Worm (Caenorhabditis elegans) whole organism, late embryonic: ENCODE measurements around the gene sre-40.

ENCODE experiments used
- C38D4.7 ChIP-seq: fragments of 200-800 bp; sonication (Bioruptor generic); optimal IDR thresholded peaks from 2 replicates; lab custom pipeline; 2018; ENCODE audit warnings: mild to moderate bottlenecking, missing genetic modification characterization, moderate library complexity, missing compliant biosample characterization
- K02D7.2 ChIP-seq: sonication (generic microtip); optimal IDR thresholded peaks from 2 replicates; lab custom pipeline; 2017; ENCODE audit warnings: mild to moderate bottlenecking, missing genetic modification characterization, missing compliant biosample characterization
- K09A11.1 ChIP-seq: sonication (generic microtip); optimal IDR thresholded peaks from 2 replicates; lab custom pipeline; 2017; ENCODE audit warnings: antibody characterized with exemption, mild to moderate bottlenecking, missing genetic modification characterization, missing compliant biosample characterization; ENCODE audit not compliant: insufficient read depth
- ceh-9 ChIP-seq: sonication (generic microtip); optimal IDR thresholded peaks from 2 replicates; lab custom pipeline; 2016; ENCODE audit warnings: mild to moderate bottlenecking, missing genetic modification characterization, inconsistent platforms, missing compliant biosample characterization
- hlh-8 ChIP-seq: sonication (generic microtip); optimal IDR thresholded peaks from 2 replicates; lab custom pipeline; 2016; ENCODE audit warnings: missing genotype, missing genetic modification characterization, missing compliant biosample characterization
- mec-3 ChIP-seq: sonication (generic microtip); optimal IDR thresholded peaks from 2 replicates; lab custom pipeline; 2016; ENCODE audit warnings: borderline replicate concordance, missing genetic modification characterization, missing compliant biosample characterization
- nfya-1 ChIP-seq: sonication (generic microtip); optimal IDR thresholded peaks from 2 replicates; lab custom pipeline; 2017; ENCODE audit warnings: missing genetic modification characterization, mild to moderate bottlenecking, missing compliant biosample characterization, antibody characterized with exemption, moderate library complexity
- npax-4 ChIP-seq: sonication (generic microtip); optimal IDR thresholded peaks from 2 replicates; lab custom pipeline; 2016; ENCODE audit warnings: missing genetic modification characterization, missing compliant biosample characterization
- pha-4 ChIP-seq: fragments of 150-350 bp; optimal IDR thresholded peaks from 2 replicates; lab custom pipeline; 2018; ENCODE audit warnings: missing biosample characterization, missing genetic modification reagents, missing genetic modification characterization
- tbx-2 ChIP-seq: sonication (generic microtip); optimal IDR thresholded peaks from 2 replicates; lab custom pipeline; 2016; ENCODE audit warnings: missing genetic modification characterization, missing compliant biosample characterization
- unc-86 ChIP-seq: sonication (generic microtip); optimal IDR thresholded peaks from 2 replicates; lab custom pipeline; 2016; ENCODE audit warnings: missing genetic modification characterization, missing compliant biosample characterization

DNA sequence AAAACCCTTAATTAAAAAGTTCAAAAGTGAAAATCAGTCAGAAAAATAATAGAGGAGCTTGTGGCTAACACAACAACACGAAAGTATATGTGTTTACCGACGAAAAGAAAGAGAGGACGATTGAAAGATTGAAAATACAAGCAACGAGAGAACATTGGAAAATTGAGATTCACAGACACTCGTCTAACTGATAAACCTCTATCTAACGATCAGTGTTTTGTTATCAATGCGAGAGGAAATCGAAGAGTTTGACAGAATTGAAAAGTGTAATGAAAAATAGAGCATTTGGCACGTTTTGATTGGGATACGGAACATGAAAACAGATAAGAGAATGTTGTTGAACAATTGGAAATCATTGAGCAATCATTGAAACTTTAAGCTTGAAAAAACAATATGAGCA, 45.1 kb upstream of the sre-40 start:
- TF ChIP-seq K09A11.1 (tag; lab: Kevin White, UChicago) (no peak), K02D7.2 (tag; lab: Kevin White, UChicago) (no peak), mec-3 (tag; lab: Kevin White, UChicago) (no peak), pha-4 (tag; lab: Kevin White, UChicago) (no peak), npax-4 (tag; lab: Kevin White, UChicago) (no peak), C38D4.7 (GFP tag; lab: Kevin White, UChicago) (no peak), tbx-2 (tag; lab: Kevin White, UChicago) (no peak), ceh-9 (no peak), hlh-8 (tag; lab: Kevin White, UChicago) (no peak), unc-86 (tag; lab: Kevin White, UChicago) (no peak), nfya-1 (no peak)
